Fruit fly (Drosophila melanogaster) whole organism, pupa: ENCODE data around the gene CG5079.
A peak's percentile ranks its signal among the peaks of the same experiment; 100 is the strongest.

Experiments used
- CG10348 ChIP-seq: fragments of 200-800 bp; sonication (Bioruptor generic); IDR thresholded peaks from 2 replicates; pipeline ENCODE4 v1.3.6; 2022; ENCODE audit warnings: missing biosample characterization, missing genetic modification characterization
- CG12605 ChIP-seq: fragments of 200-800 bp; sonication (Bioruptor generic); IDR thresholded peaks from 2 replicates; pipeline ENCODE4 v1.3.6; 2022; ENCODE audit warnings: missing biosample characterization, missing genetic modification characterization
- CG13204 ChIP-seq: fragments of 200-800 bp; sonication (Bioruptor generic); optimal IDR thresholded peaks from 2 replicates; lab custom pipeline; 2018; ENCODE audit warnings: missing biosample characterization, mild to moderate bottlenecking, missing genetic modification characterization, moderate library complexity
- CG14655 ChIP-seq: fragments of 200-800 bp; sonication (Bioruptor generic); optimal IDR thresholded peaks from 3 replicates; lab custom pipeline; 2017; ENCODE audit warnings: mild to moderate bottlenecking, missing biosample characterization, missing genetic modification reagents, missing genetic modification characterization
- CG15710 ChIP-seq: fragments of 200-800 bp; sonication (Bioruptor generic); optimal IDR thresholded peaks from 2 replicates; lab custom pipeline; 2018; ENCODE audit warnings: missing biosample characterization, mild to moderate bottlenecking, missing genetic modification characterization, moderate library complexity
- CG17806 ChIP-seq: fragments of 200-800 bp; sonication (Bioruptor generic); optimal IDR thresholded peaks from 2 replicates; lab custom pipeline; 2018; ENCODE audit warnings: missing biosample characterization, mild to moderate bottlenecking, missing genetic modification characterization, moderate library complexity
- CG32121 ChIP-seq: fragments of 200-800 bp; sonication (Bioruptor generic); IDR thresholded peaks from 2 replicates; pipeline ENCODE4 v1.3.6; 2022; ENCODE audit warnings: missing biosample characterization, missing genetic modification characterization
- CG34367 ChIP-seq: fragments of 200-800 bp; sonication (Bioruptor generic); optimal IDR thresholded peaks from 2 replicates; lab custom pipeline; 2018; ENCODE audit warnings: missing biosample characterization, mild to moderate bottlenecking, missing genetic modification characterization
- CG4496 ChIP-seq: fragments of 200-800 bp; sonication (Bioruptor generic); IDR thresholded peaks from 3 replicates; pipeline ENCODE4 v1.3.6; 2022; ENCODE audit warnings: missing biosample characterization, missing genetic modification characterization
- CG8159 ChIP-seq: fragments of 200-800 bp; sonication (Bioruptor generic); optimal IDR thresholded peaks from 3 replicates; lab custom pipeline; 2018; ENCODE audit warnings: missing biosample characterization, mild to moderate bottlenecking, missing genetic modification characterization, moderate library complexity
- CG8301 ChIP-seq: fragments of 200-800 bp; sonication (Bioruptor generic); optimal IDR thresholded peaks from 2 replicates; lab custom pipeline; 2018; ENCODE audit warnings: missing biosample characterization, mild to moderate bottlenecking, missing genetic modification characterization
- CG9948 ChIP-seq: fragments of 200-800 bp; sonication (Bioruptor generic); optimal IDR thresholded peaks from 2 replicates; lab custom pipeline; 2018; ENCODE audit warnings: missing biosample characterization, mild to moderate bottlenecking, missing genetic modification characterization, moderate library complexity
- D1 ChIP-seq: fragments of 200-800 bp; sonication (Bioruptor generic); optimal IDR thresholded peaks from 2 replicates; lab custom pipeline; 2018; ENCODE audit warnings: missing biosample characterization, mild to moderate bottlenecking, missing genetic modification characterization, moderate library complexity
- EcR ChIP-seq: fragments of 200-800 bp; sonication (Bioruptor generic); optimal IDR thresholded peaks from 3 replicates; lab custom pipeline; 2019; ENCODE audit warnings: missing biosample characterization, missing genetic modification characterization, mild to moderate bottlenecking, moderate library complexity, missing genetic modification reagents
- Ets98B ChIP-seq: fragments of 200-800 bp; sonication (Bioruptor generic); IDR thresholded peaks from 2 replicates; pipeline ENCODE4 v1.3.6; 2022; ENCODE audit warnings: missing biosample characterization, missing genetic modification characterization
- Pif1A ChIP-seq: fragments of 200-800 bp; sonication (Bioruptor generic); optimal IDR thresholded peaks from 3 replicates; lab custom pipeline; 2016; ENCODE audit warnings: missing biosample characterization, missing genetic modification characterization
- Pif1B ChIP-seq: fragments of 200-800 bp; sonication (Bioruptor generic); optimal IDR thresholded peaks from 3 replicates; lab custom pipeline; 2016; ENCODE audit warnings: missing biosample characterization, missing genetic modification characterization
- Snoo ChIP-seq: fragments of 200-800 bp; sonication (Bioruptor generic); optimal IDR thresholded peaks from 3 replicates; lab custom pipeline; 2017; ENCODE audit warnings: missing biosample characterization, mild to moderate bottlenecking, missing genetic modification characterization, inconsistent platforms
- fd96Ca ChIP-seq: fragments of 200-800 bp; sonication (Bioruptor generic); IDR thresholded peaks from 3 replicates; pipeline ENCODE4 v1.3.6; 2022; ENCODE audit warnings: missing biosample characterization, missing genetic modification characterization
- gl ChIP-seq: fragments of 200-800 bp; sonication (Bioruptor generic); optimal IDR thresholded peaks from 2 replicates; lab custom pipeline; 2018; ENCODE audit warnings: missing biosample characterization, mild to moderate bottlenecking, missing genetic modification characterization
- rn ChIP-seq: fragments of 200-800 bp; sonication (Bioruptor generic); IDR thresholded peaks from 2 replicates; pipeline ENCODE4 v1.3.6; 2022; ENCODE audit warnings: missing biosample characterization, missing genetic modification characterization

The CG5079 gene

dm6 chr3R:25623800-25624791 lies 10.6 kb downstream of the CG5079 start, which contains the start of gene Npl4:
Npl4 (minus strand) TSS chr3R:25624662.
- TF ChIP-seq Pif1B (GFP tag; lab: Kevin White, UChicago): peak; percentile 16
- no peak for TF ChIP-seq CG14655 (GFP tag; lab: Kevin White, UChicago)
- TF ChIP-seq Ets98B (GFP tag; lab: Robert Waterston, UW): peak; percentile 42
- no peak for TF ChIP-seq CG10348
- no peak for TF ChIP-seq CG34367 (tag; lab: Kevin White, UChicago)
- 0 out of 2 replicates have a peak, but pooled peaks have one; percentile 7 for TF ChIP-seq rn (GFP tag; lab: Robert Waterston, UW)
- TF ChIP-seq CG4496 (GFP tag; lab: Robert Waterston, UW): peak; percentile 63; the same call in 2 of the 3 replicates
- no peak for TF ChIP-seq EcR
- peak; percentile 28; the same call in 1 of the 2 replicates for TF ChIP-seq CG12605 (GFP tag; lab: Robert Waterston, UW)
- 0 out of 3 replicates have a peak, but pooled peaks have one; percentile 22 for TF ChIP-seq fd96Ca (GFP tag; lab: Robert Waterston, UW)
- no peak for TF ChIP-seq gl (tag; lab: Kevin White, UChicago)
- no peak for TF ChIP-seq CG8301 (tag; lab: Kevin White, UChicago)
- TF ChIP-seq CG8159 (tag; lab: Kevin White, UChicago): peak; percentile 34
- no peak for TF ChIP-seq CG13204 (GFP tag; lab: Kevin White, UChicago)
- TF ChIP-seq D1 (tag; lab: Kevin White, UChicago): peak; percentile 29
- TF ChIP-seq CG17806: peak; percentile 51
- no peak for TF ChIP-seq CG9948 (tag; lab: Kevin White, UChicago)
- no peak for TF ChIP-seq CG15710 (tag; lab: Kevin White, UChicago)
- TF ChIP-seq Snoo (tag; lab: Kevin White, UChicago): no peak
- no peak for TF ChIP-seq Pif1A (GFP tag; lab: Kevin White, UChicago)
- no peak for TF ChIP-seq CG32121 (GFP tag; lab: Robert Waterston, UW)
- TF ChIP-seq, all 21 proteins: peak for 9

dm6 chr3R:25625940-25626624 lies 12.6 kb downstream of the CG5079 start:
- TF ChIP-seq Snoo (tag; lab: Kevin White, UChicago): no peak
- TF ChIP-seq EcR: peak; percentile 59

dm6 chr3R:25626625-25627275 lies 13.3 kb downstream of the CG5079 start, which contains the start of gene Ssadh:
Ssadh (minus strand) TSS chr3R:25626924.
- TF ChIP-seq Snoo (tag; lab: Kevin White, UChicago) (no peak), CG9948 (tag; lab: Kevin White, UChicago) (no peak), CG15710 (tag; lab: Kevin White, UChicago) (no peak), CG4496 (GFP tag; lab: Robert Waterston, UW) (0 out of 3 replicates have a peak, but pooled peaks have one; percentile 15), CG32121 (GFP tag; lab: Robert Waterston, UW) (no peak)

- TF ChIP-seq CG13204 (GFP tag; lab: Kevin White, UChicago): no peak
- no peak for TF ChIP-seq Ets98B (GFP tag; lab: Robert Waterston, UW)
- TF ChIP-seq Pif1A (GFP tag; lab: Kevin White, UChicago): no peak
- no peak for TF ChIP-seq CG17806
- TF ChIP-seq Snoo (tag; lab: Kevin White, UChicago): no peak
- no peak for TF ChIP-seq EcR
- TF ChIP-seq CG14655 (GFP tag; lab: Kevin White, UChicago): no peak
- no peak for TF ChIP-seq CG34367 (tag; lab: Kevin White, UChicago)
- no peak for TF ChIP-seq CG10348
- no peak for TF ChIP-seq CG32121 (GFP tag; lab: Robert Waterston, UW)
- TF ChIP-seq fd96Ca (GFP tag; lab: Robert Waterston, UW): no peak
- no peak for TF ChIP-seq CG4496 (GFP tag; lab: Robert Waterston, UW)
- no peak for TF ChIP-seq CG9948 (tag; lab: Kevin White, UChicago)
- TF ChIP-seq CG12605 (GFP tag; lab: Robert Waterston, UW): no peak
- TF ChIP-seq gl (tag; lab: Kevin White, UChicago): no peak
- TF ChIP-seq D1 (tag; lab: Kevin White, UChicago): no peak
- TF ChIP-seq CG8159 (tag; lab: Kevin White, UChicago): no peak
- TF ChIP-seq CG8301 (tag; lab: Kevin White, UChicago): no peak
- TF ChIP-seq CG15710 (tag; lab: Kevin White, UChicago): no peak
- TF ChIP-seq Pif1B (GFP tag; lab: Kevin White, UChicago): no peak
Observed at dm6 chr3R:25628657-25629056, 15.2 kb downstream of the CG5079 start.

- no peak for TF ChIP-seq EcR
- TF ChIP-seq gl (tag; lab: Kevin White, UChicago): no peak
- no peak for TF ChIP-seq CG8159 (tag; lab: Kevin White, UChicago)
- TF ChIP-seq CG9948 (tag; lab: Kevin White, UChicago): no peak
- TF ChIP-seq CG10348: no peak
- TF ChIP-seq CG32121 (GFP tag; lab: Robert Waterston, UW): no peak
- no peak for TF ChIP-seq CG34367 (tag; lab: Kevin White, UChicago)
- TF ChIP-seq, all 21 proteins: peak for 0
Observed at dm6 chr3R:25630541-25630940, 17.1 kb downstream of the CG5079 start.
